Fruit fly (Drosophila melanogaster) ovary, adult (tissue): ENCODE results near the gene CG32625.
A peak's percentile ranks its signal among the peaks of the same experiment; 100 is the strongest.

Source experiments
- CG17801 ChIP-seq: fragments of 200-800 bp; optimal IDR thresholded peaks from 2 replicates; lab custom pipeline; 2019; ENCODE audit warnings: missing biosample characterization, mild to moderate bottlenecking, missing genetic modification characterization, moderate library complexity; ENCODE audit not compliant: partially characterized antibody

Gene CG32625

dm6 chrX:13756776-13757312, at the start of gene CG32625, which contains the start of gene Rtc1:
TSS of gene CG32625 (minus strand) at chrX:13756826.
TSS of gene Rtc1 (plus strand) at chrX:13757179.
- peak; percentile 58 for TF ChIP-seq CG17801 (GFP tag; lab: Kevin White, UChicago)

DNA sequence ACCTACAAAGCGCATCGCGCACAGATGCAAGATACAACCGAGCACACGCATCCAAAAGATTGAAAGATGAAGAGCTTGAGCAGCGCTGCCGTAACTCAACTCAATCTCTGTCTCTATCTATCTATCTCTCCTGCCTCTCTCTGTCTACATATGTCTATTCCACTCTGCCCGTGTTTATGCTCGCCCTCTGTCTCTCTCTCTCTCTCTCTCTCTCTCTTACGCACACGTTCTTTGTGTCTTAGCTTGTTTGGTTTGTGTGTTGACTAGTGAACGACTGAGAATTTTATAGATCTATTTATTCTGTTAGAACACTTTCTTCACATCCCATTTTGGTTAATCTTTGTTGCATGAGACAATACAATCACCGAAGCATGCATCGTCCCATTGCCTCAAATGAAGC, 48.9 kb upstream of the CG32625 start:
- TF ChIP-seq CG17801 (GFP tag; lab: Kevin White, UChicago): no peak

dm6 chrX:13804398-13804797, 47.8 kb upstream of the CG32625 start:
- no peak for TF ChIP-seq CG17801 (GFP tag; lab: Kevin White, UChicago)

DNA sequence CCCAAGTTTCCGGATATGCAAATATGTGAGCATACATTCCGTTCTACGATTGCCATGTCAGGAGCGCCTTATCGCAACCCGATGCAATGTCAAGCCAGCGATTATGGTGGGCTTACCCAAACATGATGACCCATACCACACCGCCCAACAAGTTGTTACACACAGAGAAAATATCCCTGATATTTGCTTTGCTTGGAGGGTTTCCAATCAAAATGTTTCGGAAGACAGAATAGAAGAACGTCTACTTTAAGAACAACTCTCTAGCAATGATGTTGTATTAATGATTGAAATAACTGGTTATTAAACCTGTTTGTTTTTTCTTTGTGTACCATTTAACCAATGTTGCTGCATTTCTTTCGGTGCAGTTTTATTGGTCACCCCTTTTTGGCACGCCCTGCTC, 44.1 kb upstream of the CG32625 start:
- TF ChIP-seq CG17801 (GFP tag; lab: Kevin White, UChicago): no peak

DNA sequence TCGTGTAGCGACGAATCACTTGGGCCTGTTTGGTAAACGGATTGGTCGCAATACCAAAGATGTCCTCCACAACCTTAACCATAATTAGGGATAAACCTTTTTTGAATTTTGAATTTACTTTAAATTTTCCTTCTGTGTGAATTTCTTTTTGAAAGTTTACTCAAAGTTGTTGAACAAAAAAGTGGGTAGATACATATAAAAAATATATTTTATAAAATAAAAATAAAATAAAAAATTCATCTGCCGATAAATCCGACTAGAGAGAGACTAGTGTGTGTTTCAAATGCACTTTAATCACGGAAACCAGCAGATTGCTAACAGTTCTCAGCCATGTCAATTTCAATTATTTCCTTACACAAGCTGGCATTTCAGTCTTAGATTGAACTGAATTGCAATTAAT, 40.9 kb upstream of the CG32625 start, which contains the start of gene CG10996:
CG10996 (minus strand) TSS at position 101 of the 400 bp plus-strand sequence.
- no peak for TF ChIP-seq CG17801 (GFP tag; lab: Kevin White, UChicago)

DNA sequence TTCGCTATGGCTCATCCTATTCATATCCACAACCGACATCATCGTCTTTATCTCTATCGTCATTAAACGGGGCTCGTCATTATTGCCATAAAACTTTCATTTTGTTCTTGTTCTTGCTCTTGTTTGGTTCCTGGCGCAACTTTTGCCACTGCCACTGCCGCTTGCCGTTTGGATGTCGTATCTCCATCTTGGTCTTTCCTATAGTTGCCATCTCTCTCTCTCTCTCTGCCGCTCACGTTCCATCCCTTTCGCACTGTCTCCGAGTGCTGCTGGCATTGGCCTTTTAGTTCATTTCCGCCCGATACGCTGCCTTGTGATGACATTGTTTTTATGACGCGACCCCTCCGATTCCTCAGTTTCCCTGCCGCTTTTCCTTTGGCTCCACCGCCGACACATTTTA, 35.8 kb upstream of the CG32625 start:
- no peak for TF ChIP-seq CG17801 (GFP tag; lab: Kevin White, UChicago)

- TF ChIP-seq CG17801 (GFP tag; lab: Kevin White, UChicago): no peak
Measured at dm6 chrX:13791011-13791410, 34.4 kb upstream of the CG32625 start, which contains the start of gene CG10993. TSS of gene CG10993 (minus strand) at chrX:13791111.

dm6 chrX:13788973-13789682, 32.5 kb upstream of the CG32625 start:
- TF ChIP-seq CG17801 (GFP tag; lab: Kevin White, UChicago): no peak

DNA sequence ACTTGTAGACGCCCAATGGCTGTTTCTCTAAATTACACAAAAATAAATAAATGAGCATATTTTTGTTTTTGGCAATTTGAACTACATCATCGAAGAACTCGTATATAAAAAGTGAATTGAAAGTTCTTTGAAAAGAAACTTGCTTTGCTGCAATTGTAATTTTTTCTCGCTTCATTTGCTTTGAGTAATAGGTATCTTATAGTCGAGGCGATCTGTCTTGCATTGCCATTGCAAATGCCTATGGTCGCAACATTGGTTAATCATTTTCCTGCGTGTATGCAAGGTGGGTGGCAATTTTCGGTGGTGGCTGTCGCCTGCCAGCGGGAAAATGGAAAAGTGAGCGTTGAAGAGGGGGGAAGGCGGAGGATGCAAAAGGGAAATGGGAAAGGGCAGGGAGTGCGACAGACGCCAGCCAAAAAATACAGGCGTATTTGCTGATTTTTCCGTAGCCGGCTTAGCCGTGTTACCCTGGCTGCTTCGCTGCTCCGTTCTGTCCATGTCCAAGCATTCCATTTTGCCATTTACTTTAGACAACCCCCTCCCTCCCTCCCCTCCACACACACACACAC, 30.7 kb upstream of the CG32625 start:
- TF ChIP-seq CG17801 (GFP tag; lab: Kevin White, UChicago): no peak

DNA sequence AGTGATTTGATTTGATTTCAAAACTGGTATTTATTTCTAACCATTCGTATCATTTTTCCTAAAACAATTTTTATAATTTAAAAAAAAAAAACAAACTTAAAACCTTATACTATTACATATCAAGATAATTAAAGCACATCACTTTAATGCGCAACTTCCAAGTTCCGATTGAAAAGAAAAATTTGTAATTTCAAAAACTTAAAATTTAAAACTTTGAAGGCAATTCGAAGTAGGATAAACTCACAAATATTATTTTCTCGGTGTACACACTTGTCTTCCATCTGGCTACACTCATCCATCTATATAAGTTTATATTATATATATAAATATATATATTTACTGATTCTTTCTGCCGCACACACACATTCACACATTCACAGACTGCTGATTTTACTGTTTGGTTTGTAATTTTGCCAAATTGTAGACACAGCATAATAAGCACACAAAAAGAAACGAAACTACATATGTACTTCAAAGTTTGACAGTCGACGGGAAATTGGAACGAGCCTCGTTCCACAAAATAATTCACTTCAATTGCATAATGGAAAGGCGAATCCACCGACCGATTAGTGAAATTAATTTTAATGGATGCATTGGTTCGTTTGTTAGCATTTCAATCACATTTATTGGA, 29.5 kb upstream of the CG32625 start:
- TF ChIP-seq CG17801 (GFP tag; lab: Kevin White, UChicago): no peak

DNA sequence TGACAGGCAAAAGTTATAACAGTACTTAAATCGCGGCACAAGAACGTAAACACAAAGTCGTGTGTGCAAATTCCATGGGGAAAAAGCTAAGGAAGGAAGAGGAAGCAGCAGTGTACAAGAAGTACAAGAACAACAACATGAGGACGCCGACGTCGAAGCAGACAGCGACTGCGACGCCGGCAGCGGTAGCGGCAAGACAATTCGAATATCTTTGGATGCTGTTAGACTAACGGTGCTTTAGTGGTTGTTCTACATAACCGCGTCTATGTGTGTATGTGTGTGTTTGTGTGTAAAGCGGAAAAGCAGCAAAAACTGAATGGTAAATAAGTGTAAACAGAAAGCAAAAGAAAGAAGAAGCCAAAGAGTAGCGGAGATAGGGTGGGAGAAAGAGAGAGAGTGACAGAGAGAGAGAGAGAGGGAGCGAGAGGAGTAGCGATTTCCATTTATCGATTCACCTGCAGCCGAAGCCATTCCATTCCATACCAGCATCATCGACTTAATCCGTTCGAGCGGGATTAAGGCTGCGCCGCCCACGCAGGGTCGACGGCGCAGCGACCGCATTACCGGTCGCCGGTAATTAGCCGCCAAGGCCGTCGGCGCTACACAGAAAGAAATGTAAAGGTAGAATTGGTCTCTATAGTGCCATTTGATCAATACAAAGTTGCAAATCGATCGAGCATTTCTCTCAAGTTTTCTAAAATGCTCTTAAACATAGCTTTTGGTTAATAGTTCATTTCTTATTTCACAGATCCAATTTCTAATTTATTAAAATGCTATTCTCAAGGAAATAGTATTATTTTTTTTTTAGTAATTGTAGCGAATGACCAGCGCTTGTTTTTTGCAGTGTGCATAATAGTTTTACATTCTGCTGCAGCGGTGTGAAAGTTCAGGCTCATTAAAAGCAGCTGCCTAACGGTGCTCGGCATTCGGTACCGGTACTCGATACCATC, 27.6 kb upstream of the CG32625 start:
- no peak for TF ChIP-seq CG17801 (GFP tag; lab: Kevin White, UChicago)

- peak; percentile 37 for TF ChIP-seq CG17801 (GFP tag; lab: Kevin White, UChicago)
Measured at dm6 chrX:13783534-13783949, 26.9 kb upstream of the CG32625 start, which contains the start of gene inaE. TSS of gene inaE (plus strand) at chrX:13783714.

dm6 chrX:13781739-13782502, 25.3 kb upstream of the CG32625 start, which contains the start of the genes CtsB and amrt:
TSS of gene CtsB (minus strand) at chrX:13782170.
TSS of gene amrt (plus strand) at chrX:13782459.
- peak; percentile 88 for TF ChIP-seq CG17801 (GFP tag; lab: Kevin White, UChicago)
